Fruit fly (Drosophila melanogaster) whole organism, prepupa: Measurements from ENCODE around the gene Cpr100A.

Experiments
- Blimp-1 ChIP-seq: fragments of 200-800 bp; sonication (Bioruptor generic); optimal IDR thresholded peaks from 3 replicates; lab custom pipeline; 2017; ENCODE audit warnings: missing biosample characterization, missing genetic modification characterization, mild to moderate bottlenecking, moderate library complexity, missing genetic modification reagents
- CG10669 ChIP-seq: fragments of 200-800 bp; sonication (Bioruptor generic); optimal IDR thresholded peaks from 3 replicates; lab custom pipeline; 2018; ENCODE audit warnings: missing biosample characterization, mild to moderate bottlenecking, missing genetic modification characterization, moderate library complexity
- CG11294 ChIP-seq: fragments of 200-800 bp; sonication (Bioruptor generic); IDR thresholded peaks from 2 replicates; pipeline ENCODE4 v1.3.6; 2022; ENCODE audit warnings: missing biosample characterization, missing genetic modification characterization
- CG11902 ChIP-seq: fragments of 200-800 bp; sonication (Bioruptor generic); optimal IDR thresholded peaks from 3 replicates; lab custom pipeline; 2016; ENCODE audit warnings: missing biosample characterization, missing genetic modification characterization
- CG16779 ChIP-seq: fragments of 200-800 bp; sonication (Bioruptor generic); optimal IDR thresholded peaks from 3 replicates; lab custom pipeline; 2017; ENCODE audit warnings: missing biosample characterization, mild to moderate bottlenecking, missing genetic modification characterization
- CG3032 ChIP-seq: fragments of 200-800 bp; optimal IDR thresholded peaks from 2 replicates; lab custom pipeline; 2019; ENCODE audit warnings: missing biosample characterization, mild to moderate bottlenecking, missing genetic modification characterization, moderate library complexity
- CG31627 ChIP-seq: fragments of 200-800 bp; sonication (Bioruptor generic); optimal IDR thresholded peaks from 3 replicates; lab custom pipeline; 2016; ENCODE audit warnings: missing biosample characterization, missing genetic modification characterization
- CG32006 ChIP-seq: fragments of 200-800 bp; sonication (Bioruptor generic); optimal IDR thresholded peaks from 3 replicates; lab custom pipeline; 2017; ENCODE audit warnings: missing biosample characterization, mild to moderate bottlenecking, missing genetic modification characterization
- CG34406 ChIP-seq: fragments of 200-800 bp; sonication (Bioruptor generic); optimal IDR thresholded peaks from 3 replicates; lab custom pipeline; 2016; ENCODE audit warnings: missing biosample characterization, missing genetic modification characterization
- CG3919 ChIP-seq: fragments of 200-800 bp; sonication (Bioruptor generic); optimal IDR thresholded peaks from 3 replicates; lab custom pipeline; 2016; ENCODE audit warnings: missing biosample characterization, missing genetic modification characterization
- CG4318 ChIP-seq: fragments of 200-800 bp; sonication (Bioruptor generic); optimal IDR thresholded peaks from 3 replicates; lab custom pipeline; 2017; ENCODE audit warnings: missing biosample characterization, mild to moderate bottlenecking, missing genetic modification characterization
- CG6163 ChIP-seq: fragments of 200-800 bp; sonication (Bioruptor generic); IDR thresholded peaks from 3 replicates; pipeline ENCODE4 v1.3.6; 2022; ENCODE audit warnings: missing biosample characterization, missing genetic modification characterization
- CG6276 ChIP-seq: fragments of 200-800 bp; sonication (Bioruptor generic); optimal IDR thresholded peaks from 2 replicates; lab custom pipeline; 2017; ENCODE audit warnings: missing biosample characterization, mild to moderate bottlenecking, missing genetic modification characterization
- CG6792 ChIP-seq: fragments of 200-800 bp; sonication (Bioruptor generic); optimal IDR thresholded peaks from 3 replicates; lab custom pipeline; 2016; ENCODE audit warnings: missing biosample characterization, missing genetic modification characterization
- CG6808 ChIP-seq: fragments of 200-800 bp; sonication (Bioruptor generic); optimal IDR thresholded peaks from 3 replicates; lab custom pipeline; 2017; ENCODE audit warnings: missing biosample characterization, missing genetic modification characterization, mild to moderate bottlenecking, moderate library complexity, missing genetic modification reagents
- CG6854 ChIP-seq: fragments of 200-800 bp; sonication (Bioruptor generic); optimal IDR thresholded peaks from 2 replicates; lab custom pipeline; 2017; ENCODE audit warnings: missing biosample characterization, mild to moderate bottlenecking, missing genetic modification characterization
- CG8119 ChIP-seq: fragments of 200-800 bp; sonication (Bioruptor generic); IDR thresholded peaks from 3 replicates; pipeline ENCODE4 v1.3.6; 2022; ENCODE audit warnings: missing biosample characterization, missing genetic modification characterization
- CG8319 ChIP-seq: fragments of 200-800 bp; sonication (Bioruptor generic); optimal IDR thresholded peaks from 3 replicates; lab custom pipeline; 2016; ENCODE audit warnings: missing biosample characterization, missing genetic modification characterization
- CG8632 ChIP-seq: fragments of 200-800 bp; sonication (Bioruptor generic); optimal IDR thresholded peaks from 3 replicates; lab custom pipeline; 2016; ENCODE audit warnings: missing biosample characterization, missing genetic modification characterization
- CG9139 ChIP-seq: fragments of 200-800 bp; sonication (Bioruptor generic); optimal IDR thresholded peaks from 3 replicates; lab custom pipeline; 2017; ENCODE audit warnings: missing biosample characterization, mild to moderate bottlenecking, missing genetic modification characterization
- Eip75B ChIP-seq: fragments of 200-800 bp; sonication (Bioruptor generic); optimal IDR thresholded peaks from 3 replicates; lab custom pipeline; 2016; ENCODE audit warnings: missing biosample characterization, missing genetic modification characterization
- Eip78C ChIP-seq: fragments of 200-800 bp; sonication (Bioruptor generic); peaks from one replicate; lab custom pipeline; 2016; ENCODE audit warnings: missing biosample characterization, missing genetic modification characterization
- Ets21C ChIP-seq: fragments of 200-800 bp; sonication (Bioruptor generic); optimal IDR thresholded peaks from 3 replicates; lab custom pipeline; 2016; ENCODE audit warnings: missing biosample characterization, missing genetic modification characterization
- Ets96B ChIP-seq: fragments of 200-800 bp; optimal IDR thresholded peaks from 2 replicates; lab custom pipeline; 2019; ENCODE audit warnings: missing biosample characterization, mild to moderate bottlenecking, missing genetic modification characterization, moderate library complexity
- Hr38 ChIP-seq: sonication (Bioruptor generic); optimal IDR thresholded peaks from 2 replicates; lab custom pipeline; 2016; ENCODE audit warnings: missing biosample characterization, missing genetic modification characterization
- Hr4 ChIP-seq: fragments of 200-800 bp; sonication (Bioruptor generic); optimal IDR thresholded peaks from 3 replicates; lab custom pipeline; 2016; ENCODE audit warnings: missing biosample characterization, missing genetic modification characterization
- Met ChIP-seq: fragments of 200-800 bp; sonication (Bioruptor generic); optimal IDR thresholded peaks from 3 replicates; lab custom pipeline; 2016; ENCODE audit warnings: missing biosample characterization, missing genetic modification characterization
- OdsH ChIP-seq: fragments of 200-800 bp; sonication (Bioruptor generic); optimal IDR thresholded peaks from 3 replicates; lab custom pipeline; 2016; ENCODE audit warnings: missing biosample characterization, missing genetic modification characterization
- Smox ChIP-seq: fragments of 200-800 bp; sonication (Bioruptor generic); optimal IDR thresholded peaks from 3 replicates; lab custom pipeline; 2016; ENCODE audit warnings: missing biosample characterization, missing genetic modification characterization
- Sox102F ChIP-seq: fragments of 200-800 bp; sonication (Bioruptor generic); optimal IDR thresholded peaks from 2 replicates; lab custom pipeline; 2016; ENCODE audit warnings: missing biosample characterization, mild to moderate bottlenecking, missing genetic modification characterization
- Sox14 ChIP-seq: fragments of 200-800 bp; sonication (Bioruptor generic); optimal IDR thresholded peaks from 3 replicates; lab custom pipeline; 2016; ENCODE audit warnings: missing biosample characterization, missing genetic modification characterization
- Sox15 ChIP-seq: fragments of 200-800 bp; sonication (Bioruptor generic); optimal IDR thresholded peaks from 3 replicates; lab custom pipeline; 2016; ENCODE audit warnings: missing biosample characterization, missing genetic modification characterization
- achi ChIP-seq: fragments of 200-800 bp; sonication (Bioruptor generic); optimal IDR thresholded peaks from 3 replicates; lab custom pipeline; 2016; ENCODE audit warnings: missing biosample characterization, missing genetic modification characterization
- dac ChIP-seq: fragments of 200-800 bp; sonication (Bioruptor generic); optimal IDR thresholded peaks from 2 replicates; lab custom pipeline; 2017; ENCODE audit warnings: missing biosample characterization, mild to moderate bottlenecking, missing genetic modification characterization
- dsx ChIP-seq: fragments of 200-800 bp; optimal IDR thresholded peaks from 3 replicates; lab custom pipeline; 2019; ENCODE audit warnings: missing biosample characterization, mild to moderate bottlenecking, missing genetic modification characterization, moderate library complexity; ENCODE audit not compliant: poor library complexity, severe bottlenecking
- esn ChIP-seq: fragments of 200-800 bp; sonication (Bioruptor generic); optimal IDR thresholded peaks from 2 replicates; lab custom pipeline; 2016; ENCODE audit warnings: missing biosample characterization, mild to moderate bottlenecking, missing genetic modification characterization, moderate library complexity
- fd59A ChIP-seq: fragments of 200-800 bp; sonication (Bioruptor generic); optimal IDR thresholded peaks from 2 replicates; lab custom pipeline; 2017; ENCODE audit warnings: missing biosample characterization, mild to moderate bottlenecking, missing genetic modification characterization, missing genetic modification reagents
- fd85E ChIP-seq: fragments of 200-800 bp; sonication (Bioruptor generic); optimal IDR thresholded peaks from 3 replicates; lab custom pipeline; 2016; ENCODE audit warnings: missing biosample characterization, missing genetic modification characterization
- fkh ChIP-seq: fragments of 200-800 bp; sonication (Bioruptor generic); optimal IDR thresholded peaks from 3 replicates; lab custom pipeline; 2017; ENCODE audit warnings: missing biosample characterization, mild to moderate bottlenecking, missing genetic modification characterization, moderate library complexity
- net ChIP-seq: fragments of 200-800 bp; sonication (Bioruptor generic); optimal IDR thresholded peaks from 3 replicates; lab custom pipeline; 2016; ENCODE audit warnings: missing biosample characterization, missing genetic modification characterization
- pdm3 ChIP-seq: fragments of 200-800 bp; sonication (Bioruptor generic); optimal IDR thresholded peaks from 3 replicates; lab custom pipeline; 2016; ENCODE audit warnings: missing biosample characterization, missing genetic modification characterization
- salr ChIP-seq, 2 experiments: fragments of 200-800 bp; sonication (Bioruptor generic); optimal IDR thresholded peaks; 3 replicates each; lab custom pipeline; 2016 to 2018; ENCODE audit warnings: missing biosample characterization in 2 of 2, missing genetic modification characterization in 2 of 2, mild to moderate bottlenecking in 1 of 2
- spab ChIP-seq: fragments of 200-800 bp; sonication (Bioruptor generic); optimal IDR thresholded peaks from 2 replicates; lab custom pipeline; 2017; ENCODE audit warnings: missing biosample characterization, mild to moderate bottlenecking, missing genetic modification characterization, missing genetic modification reagents
- ss ChIP-seq, 2 experiments: fragments of 200-800 bp; sonication (Bioruptor generic); optimal IDR thresholded peaks; 2 replicates in 1 of 2; 3 replicates in 1 of 2; lab custom pipeline; 2017 to 2018; ENCODE audit warnings: mild to moderate bottlenecking in 2 of 2, missing biosample characterization in 2 of 2, missing genetic modification characterization in 2 of 2, moderate library complexity in 1 of 2
- svp ChIP-seq: fragments of 200-800 bp; sonication (Bioruptor generic); peaks from one replicate; lab custom pipeline; 2016; ENCODE audit warnings: missing biosample characterization, missing genetic modification characterization
- vri ChIP-seq: fragments of 200-800 bp; sonication (Bioruptor generic); optimal IDR thresholded peaks from 3 replicates; lab custom pipeline; 2016; ENCODE audit warnings: missing biosample characterization, mild to moderate bottlenecking, missing genetic modification characterization

Gene Cpr100A

DNA sequence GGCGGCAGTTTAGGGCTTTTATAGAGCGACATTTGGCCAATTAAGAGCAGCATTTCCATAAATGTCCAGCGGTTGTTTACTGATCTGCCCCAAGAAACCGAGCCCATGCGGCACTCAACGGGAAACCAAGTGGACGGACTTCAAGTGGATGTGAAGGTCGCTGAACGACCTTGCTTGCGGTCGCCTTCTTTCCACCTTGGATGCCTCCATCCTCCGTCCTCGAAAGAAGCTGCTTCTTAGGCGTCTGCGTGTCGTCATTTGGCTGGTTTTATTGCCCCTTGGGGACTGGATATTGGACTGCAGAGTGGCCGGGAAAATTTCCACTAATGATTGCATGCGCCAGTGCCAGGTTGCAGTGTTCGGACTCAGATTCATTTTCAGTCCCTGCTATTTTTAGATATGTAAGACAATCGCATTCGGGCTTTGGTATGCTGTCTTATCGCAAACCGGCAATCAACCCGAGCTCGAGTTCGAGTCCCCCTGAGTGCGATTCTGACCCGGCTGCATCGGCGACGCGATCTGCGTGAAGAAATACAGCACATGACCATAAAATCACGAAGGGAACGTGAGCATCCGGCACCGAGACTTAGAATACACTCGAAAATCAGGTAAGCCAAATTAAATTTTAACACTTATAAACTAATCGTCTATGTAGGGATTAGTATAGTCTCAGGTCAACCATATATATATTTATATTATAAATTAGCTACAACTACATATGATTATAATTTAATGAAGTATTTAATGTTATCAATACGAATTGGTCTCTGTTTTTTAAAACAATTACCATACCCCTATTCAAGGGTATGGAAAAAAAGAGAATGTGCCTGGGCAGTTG is 24.5 kb upstream of the Cpr100A start (continued):
- TF ChIP-seq dac (GFP tag; lab: Kevin White, UChicago) = no peak
- peak; percentile 74 for TF ChIP-seq spab (GFP tag; lab: Kevin White, UChicago)
- peak; percentile 19 for TF ChIP-seq Blimp-1 (GFP tag; lab: Kevin White, UChicago)
- TF ChIP-seq CG8319 (GFP tag; lab: Kevin White, UChicago) = peak; percentile 32
- peak; percentile 85 for TF ChIP-seq CG3032
- peak; percentile 34 for TF ChIP-seq esn
- TF ChIP-seq CG11294 (GFP tag; lab: Robert Waterston, UW) = no peak
- 0 out of 3 replicates have a peak, but pooled peaks have one; percentile 33 for TF ChIP-seq CG8119 (GFP tag; lab: Robert Waterston, UW)
- TF ChIP-seq Eip75B = no peak
- no peak for TF ChIP-seq fd85E (GFP tag; lab: Kevin White, UChicago)
- no peak for TF ChIP-seq Hr4 (GFP tag; lab: Kevin White, UChicago)
- TF ChIP-seq CG8632 = peak; percentile 78
- TF ChIP-seq dsx (GFP tag; lab: Kevin White, UChicago) = peak; percentile 83
- peak; percentile 66 for TF ChIP-seq CG6808 (GFP tag; lab: Kevin White, UChicago)
- peak; percentile 77 for TF ChIP-seq fd59A (GFP tag; lab: Kevin White, UChicago)
- peak; percentile 65 for TF ChIP-seq OdsH (GFP tag; lab: Kevin White, UChicago)
- peak; percentile 53 for TF ChIP-seq CG9139
- TF ChIP-seq CG6854 (GFP tag; lab: Kevin White, UChicago) = no peak
- peak; percentile 87 for TF ChIP-seq Ets96B (tag; lab: Kevin White, UChicago)
- TF ChIP-seq achi (GFP tag; lab: Kevin White, UChicago) = peak; percentile 46
- TF ChIP-seq Eip78C (GFP tag; lab: Kevin White, UChicago) = peak; percentile 86
- peak; percentile 53 for TF ChIP-seq net (GFP tag; lab: Kevin White, UChicago)
- no peak for TF ChIP-seq vri (GFP tag; lab: Kevin White, UChicago)
- peak; percentile 59 for TF ChIP-seq CG6792
- TF ChIP-seq fkh (GFP tag; lab: Kevin White, UChicago) = no peak
- no peak for TF ChIP-seq pdm3 (GFP tag; lab: Kevin White, UChicago)
- 0 out of 3 replicates have a peak, but pooled peaks have one; percentile 6 for TF ChIP-seq CG6163 (GFP tag; lab: Robert Waterston, UW)
- no peak for TF ChIP-seq CG4318 (GFP tag; lab: Kevin White, UChicago)
- TF ChIP-seq CG16779 (tag; lab: Kevin White, UChicago) = peak; percentile 33
- TF ChIP-seq CG6276 (GFP tag; lab: Kevin White, UChicago) = no peak
- TF ChIP-seq Sox14 (GFP tag; lab: Kevin White, UChicago) = peak; percentile 42

- TF ChIP-seq CG31627 (GFP tag; lab: Kevin White, UChicago) (peak; percentile 65), dsx (GFP tag; lab: Kevin White, UChicago) (peak; percentile 36), Eip75B (peak; percentile 39), fkh (GFP tag; lab: Kevin White, UChicago) (no peak), ss (GFP tag; optimal IDR thresholded peaks at IDR 0.05; lab: Kevin White, UChicago) (peak in 1 of 2 experiments; percentile 45), CG6163 (GFP tag; lab: Robert Waterston, UW) (0 out of 3 replicates have a peak, but pooled peaks have one; percentile 42), Met (GFP tag; lab: Kevin White, UChicago) (peak; percentile 81), CG11902 (GFP tag; lab: Kevin White, UChicago) (peak; percentile 19), achi (GFP tag; lab: Kevin White, UChicago) (peak; percentile 14), CG10669 (GFP tag; lab: Kevin White, UChicago) (peak; percentile 64), CG34406 (GFP tag; lab: Kevin White, UChicago) (peak; percentile 8), svp (peak; percentile 93), CG6276 (GFP tag; lab: Kevin White, UChicago) (no peak), salr (GFP tag; optimal IDR thresholded peaks at IDR 0.05; lab: Kevin White, UChicago) (peak in 1 of 2 experiments; percentile 27), Hr38 (GFP tag; lab: Kevin White, UChicago) (no peak), esn (peak; percentile 78), CG8119 (GFP tag; lab: Robert Waterston, UW) (no peak), Hr4 (GFP tag; lab: Kevin White, UChicago) (no peak), Sox15 (GFP tag; lab: Kevin White, UChicago) (peak; percentile 41), dac (GFP tag; lab: Kevin White, UChicago) (no peak), CG11294 (GFP tag; lab: Robert Waterston, UW) (no peak), CG3919 (peak; percentile 50), Smox (GFP tag; lab: Kevin White, UChicago) (peak; percentile 77), CG32006 (GFP tag; lab: Kevin White, UChicago) (no peak), Sox102F (GFP tag; lab: Kevin White, UChicago) (peak; percentile 56), CG6808 (GFP tag; lab: Kevin White, UChicago) (no peak), fd85E (GFP tag; lab: Kevin White, UChicago) (no peak), Ets21C (GFP tag; lab: Kevin White, UChicago) (peak; percentile 58), Eip78C (GFP tag; lab: Kevin White, UChicago) (peak; percentile 86)
Observed at dm6 chr3R:30843709-30844108, 23.6 kb upstream of the Cpr100A start.
